Fruit fly (Drosophila melanogaster) whole organism, prepupa: Measurements from ENCODE around the gene DCAF12.

Experiments used
- Blimp-1 ChIP-seq: fragments of 200-800 bp; sonication (Bioruptor generic); optimal IDR thresholded peaks from 3 replicates; lab custom pipeline; 2017; ENCODE audit warnings: missing biosample characterization, missing genetic modification characterization, mild to moderate bottlenecking, moderate library complexity, missing genetic modification reagents
- CG10631 ChIP-seq: fragments of 200-800 bp; sonication (Bioruptor generic); optimal IDR thresholded peaks from 2 replicates; lab custom pipeline; 2016; ENCODE audit warnings: missing biosample characterization, missing genetic modification characterization
- CG11762 ChIP-seq: fragments of 200-800 bp; sonication (Bioruptor generic); optimal IDR thresholded peaks from 3 replicates; lab custom pipeline; 2016; ENCODE audit warnings: missing biosample characterization, missing genetic modification characterization; ENCODE audit not compliant: insufficient read depth
- CG11902 ChIP-seq: fragments of 200-800 bp; sonication (Bioruptor generic); optimal IDR thresholded peaks from 3 replicates; lab custom pipeline; 2016; ENCODE audit warnings: missing biosample characterization, missing genetic modification characterization
- CG16779 ChIP-seq: fragments of 200-800 bp; sonication (Bioruptor generic); optimal IDR thresholded peaks from 3 replicates; lab custom pipeline; 2017; ENCODE audit warnings: missing biosample characterization, mild to moderate bottlenecking, missing genetic modification characterization
- CG3032 ChIP-seq: fragments of 200-800 bp; optimal IDR thresholded peaks from 2 replicates; lab custom pipeline; 2019; ENCODE audit warnings: missing biosample characterization, mild to moderate bottlenecking, missing genetic modification characterization, moderate library complexity
- CG34406 ChIP-seq: fragments of 200-800 bp; sonication (Bioruptor generic); optimal IDR thresholded peaks from 3 replicates; lab custom pipeline; 2016; ENCODE audit warnings: missing biosample characterization, missing genetic modification characterization
- CG3919 ChIP-seq: fragments of 200-800 bp; sonication (Bioruptor generic); optimal IDR thresholded peaks from 3 replicates; lab custom pipeline; 2016; ENCODE audit warnings: missing biosample characterization, missing genetic modification characterization
- CG4318 ChIP-seq: fragments of 200-800 bp; sonication (Bioruptor generic); optimal IDR thresholded peaks from 3 replicates; lab custom pipeline; 2017; ENCODE audit warnings: missing biosample characterization, mild to moderate bottlenecking, missing genetic modification characterization
- CG6163 ChIP-seq: fragments of 200-800 bp; sonication (Bioruptor generic); IDR thresholded peaks from 3 replicates; pipeline ENCODE4 v1.3.6; 2022; ENCODE audit warnings: missing biosample characterization, missing genetic modification characterization
- CG6276 ChIP-seq: fragments of 200-800 bp; sonication (Bioruptor generic); optimal IDR thresholded peaks from 2 replicates; lab custom pipeline; 2017; ENCODE audit warnings: missing biosample characterization, mild to moderate bottlenecking, missing genetic modification characterization
- CG6792 ChIP-seq: fragments of 200-800 bp; sonication (Bioruptor generic); optimal IDR thresholded peaks from 3 replicates; lab custom pipeline; 2016; ENCODE audit warnings: missing biosample characterization, missing genetic modification characterization
- CG6808 ChIP-seq: fragments of 200-800 bp; sonication (Bioruptor generic); optimal IDR thresholded peaks from 3 replicates; lab custom pipeline; 2017; ENCODE audit warnings: missing biosample characterization, missing genetic modification characterization, mild to moderate bottlenecking, moderate library complexity, missing genetic modification reagents
- CG7368 ChIP-seq: fragments of 200-800 bp; sonication (Bioruptor generic); optimal IDR thresholded peaks from 3 replicates; lab custom pipeline; 2016; ENCODE audit warnings: missing biosample characterization, missing genetic modification characterization
- CG8119 ChIP-seq: fragments of 200-800 bp; sonication (Bioruptor generic); IDR thresholded peaks from 3 replicates; pipeline ENCODE4 v1.3.6; 2022; ENCODE audit warnings: missing biosample characterization, missing genetic modification characterization
- CG8319 ChIP-seq: fragments of 200-800 bp; sonication (Bioruptor generic); optimal IDR thresholded peaks from 3 replicates; lab custom pipeline; 2016; ENCODE audit warnings: missing biosample characterization, missing genetic modification characterization
- Eip75B ChIP-seq: fragments of 200-800 bp; sonication (Bioruptor generic); optimal IDR thresholded peaks from 3 replicates; lab custom pipeline; 2016; ENCODE audit warnings: missing biosample characterization, missing genetic modification characterization
- Eip93F ChIP-seq: fragments of 200-800 bp; sonication (Bioruptor generic); optimal IDR thresholded peaks from 2 replicates; lab custom pipeline; 2016; ENCODE audit warnings: missing biosample characterization, mild to moderate bottlenecking, missing genetic modification characterization
- Ets21C ChIP-seq: fragments of 200-800 bp; sonication (Bioruptor generic); optimal IDR thresholded peaks from 3 replicates; lab custom pipeline; 2016; ENCODE audit warnings: missing biosample characterization, missing genetic modification characterization
- Hr39 ChIP-seq: fragments of 200-800 bp; sonication (Bioruptor generic); optimal IDR thresholded peaks from 2 replicates; lab custom pipeline; 2016; ENCODE audit warnings: missing biosample characterization, missing genetic modification characterization
- OdsH ChIP-seq: fragments of 200-800 bp; sonication (Bioruptor generic); optimal IDR thresholded peaks from 3 replicates; lab custom pipeline; 2016; ENCODE audit warnings: missing biosample characterization, missing genetic modification characterization
- Smox ChIP-seq: fragments of 200-800 bp; sonication (Bioruptor generic); optimal IDR thresholded peaks from 3 replicates; lab custom pipeline; 2016; ENCODE audit warnings: missing biosample characterization, missing genetic modification characterization
- Sox102F ChIP-seq: fragments of 200-800 bp; sonication (Bioruptor generic); optimal IDR thresholded peaks from 2 replicates; lab custom pipeline; 2016; ENCODE audit warnings: missing biosample characterization, mild to moderate bottlenecking, missing genetic modification characterization
- Sox15 ChIP-seq: fragments of 200-800 bp; sonication (Bioruptor generic); optimal IDR thresholded peaks from 3 replicates; lab custom pipeline; 2016; ENCODE audit warnings: missing biosample characterization, missing genetic modification characterization
- achi ChIP-seq: fragments of 200-800 bp; sonication (Bioruptor generic); optimal IDR thresholded peaks from 3 replicates; lab custom pipeline; 2016; ENCODE audit warnings: missing biosample characterization, missing genetic modification characterization
- acj6 ChIP-seq: fragments of 200-800 bp; sonication (Bioruptor generic); optimal IDR thresholded peaks from 3 replicates; lab custom pipeline; 2016; ENCODE audit warnings: missing biosample characterization, missing genetic modification characterization
- cyc ChIP-seq: fragments of 200-800 bp; sonication (Bioruptor generic); optimal IDR thresholded peaks from 3 replicates; lab custom pipeline; 2016; ENCODE audit warnings: missing biosample characterization, missing genetic modification characterization
- dsx ChIP-seq: fragments of 200-800 bp; optimal IDR thresholded peaks from 3 replicates; lab custom pipeline; 2019; ENCODE audit warnings: missing biosample characterization, mild to moderate bottlenecking, missing genetic modification characterization, moderate library complexity; ENCODE audit not compliant: poor library complexity, severe bottlenecking
- eg ChIP-seq: fragments of 200-800 bp; sonication (Bioruptor generic); IDR thresholded peaks from 3 replicates; pipeline ENCODE4 v1.3.6; 2022; ENCODE audit warnings: missing biosample characterization, missing genetic modification characterization
- esn ChIP-seq: fragments of 200-800 bp; sonication (Bioruptor generic); optimal IDR thresholded peaks from 2 replicates; lab custom pipeline; 2016; ENCODE audit warnings: missing biosample characterization, mild to moderate bottlenecking, missing genetic modification characterization, moderate library complexity
- fd85E ChIP-seq: fragments of 200-800 bp; sonication (Bioruptor generic); optimal IDR thresholded peaks from 3 replicates; lab custom pipeline; 2016; ENCODE audit warnings: missing biosample characterization, missing genetic modification characterization
- net ChIP-seq: fragments of 200-800 bp; sonication (Bioruptor generic); optimal IDR thresholded peaks from 3 replicates; lab custom pipeline; 2016; ENCODE audit warnings: missing biosample characterization, missing genetic modification characterization
- pdm3 ChIP-seq: fragments of 200-800 bp; sonication (Bioruptor generic); optimal IDR thresholded peaks from 3 replicates; lab custom pipeline; 2016; ENCODE audit warnings: missing biosample characterization, missing genetic modification characterization
- salr ChIP-seq, 2 experiments: fragments of 200-800 bp; sonication (Bioruptor generic); optimal IDR thresholded peaks; 3 replicates each; lab custom pipeline; 2016 to 2018; ENCODE audit warnings: missing biosample characterization in 2 of 2, missing genetic modification characterization in 2 of 2, mild to moderate bottlenecking in 1 of 2
- ss ChIP-seq, 2 experiments: fragments of 200-800 bp; sonication (Bioruptor generic); optimal IDR thresholded peaks; 2 replicates in 1 of 2; 3 replicates in 1 of 2; lab custom pipeline; 2017 to 2018; ENCODE audit warnings: mild to moderate bottlenecking in 2 of 2, missing biosample characterization in 2 of 2, missing genetic modification characterization in 2 of 2, moderate library complexity in 1 of 2
- svp ChIP-seq: fragments of 200-800 bp; sonication (Bioruptor generic); peaks from one replicate; lab custom pipeline; 2016; ENCODE audit warnings: missing biosample characterization, missing genetic modification characterization
- topi ChIP-seq: fragments of 200-800 bp; sonication (Bioruptor generic); optimal IDR thresholded peaks from 3 replicates; lab custom pipeline; 2016; ENCODE audit warnings: missing biosample characterization, missing genetic modification characterization
- vri ChIP-seq: fragments of 200-800 bp; sonication (Bioruptor generic); optimal IDR thresholded peaks from 3 replicates; lab custom pipeline; 2016; ENCODE audit warnings: missing biosample characterization, mild to moderate bottlenecking, missing genetic modification characterization

The DCAF12 gene

dm6 chr3R:12010202-12010824, 6.5 kb downstream of the DCAF12 start, which contains the start of the genes KLHL18 and GCC185 (continued):
- TF ChIP-seq CG3919 (GFP tag; lab: Kevin White, UChicago) (no peak), fd85E (GFP tag; lab: Kevin White, UChicago) (no peak), CG8319 (GFP tag; lab: Kevin White, UChicago) (peak; percentile 56), net (peak; percentile 49), Blimp-1 (GFP tag; lab: Kevin White, UChicago) (peak; percentile 6), cyc (GFP tag; lab: Kevin White, UChicago) (peak; percentile 87), topi (GFP tag; lab: Kevin White, UChicago) (peak; percentile 80), CG8119 (GFP tag; lab: Robert Waterston, UW) (no peak), CG4318 (GFP tag; lab: Kevin White, UChicago) (no peak), OdsH (GFP tag; lab: Kevin White, UChicago) (peak; percentile 88), vri (GFP tag; lab: Kevin White, UChicago) (no peak), Sox102F (GFP tag; lab: Kevin White, UChicago) (no peak), CG6808 (GFP tag; lab: Kevin White, UChicago) (peak; percentile 37), Ets21C (GFP tag; lab: Kevin White, UChicago) (peak; percentile 82), salr (GFP tag; optimal IDR thresholded peaks at IDR 0.05; lab: Kevin White, UChicago) (peak in 1 of 2 experiments; percentile 66), Eip75B (GFP tag; lab: Kevin White, UChicago) (no peak), dsx (GFP tag; lab: Kevin White, UChicago) (no peak), esn (GFP tag; lab: Kevin White, UChicago) (peak; percentile 87), Eip93F (peak; percentile 12), CG6276 (no peak), CG6792 (GFP tag; lab: Kevin White, UChicago) (peak; percentile 67), pdm3 (GFP tag; lab: Kevin White, UChicago) (no peak), CG34406 (peak; percentile 74), CG11902 (GFP tag; lab: Kevin White, UChicago) (peak; percentile 84), CG7368 (GFP tag; lab: Kevin White, UChicago) (peak; percentile 52), Hr39 (peak; percentile 87), ss (GFP tag; optimal IDR thresholded peaks at IDR 0.05; lab: Kevin White, UChicago) (no peak), achi (GFP tag; lab: Kevin White, UChicago) (peak; percentile 77), CG3032 (tag; lab: Kevin White, UChicago) (peak; percentile 87), CG10631 (GFP tag; lab: Kevin White, UChicago) (peak; percentile 91), Sox15 (peak; percentile 88), CG11762 (peak; percentile 59), acj6 (GFP tag; lab: Kevin White, UChicago) (peak; percentile 83), CG16779 (tag; lab: Kevin White, UChicago) (no peak), eg (peak; percentile 73)

dm6 chr3R:12006417-12006816, 10.4 kb downstream of the DCAF12 start:
- TF ChIP-seq svp (GFP tag; lab: Kevin White, UChicago) (peak; percentile 64), CG6163 (0 out of 3 replicates have a peak, but pooled peaks have one; percentile 30), CG16779 (tag; lab: Kevin White, UChicago) (no peak)

dm6 chr3R:12005417-12005816, 11.4 kb downstream of the DCAF12 start, which contains the start of gene Tk:
Gene Tk, minus strand, starts transcription at chr3R:12005473.
- no peak for TF ChIP-seq Smox (GFP tag; lab: Kevin White, UChicago)
- TF ChIP-seq CG3919 (GFP tag; lab: Kevin White, UChicago) = no peak
- TF ChIP-seq net = no peak
